Fruit fly (Drosophila melanogaster): ENCODE data around the gene CG3078.

The CG3078 gene

dm6 chrX:2274704-2275199, 15.1 kb upstream of the CG3078 start, which contains the start of gene Grp170:
Gene Grp170 (minus strand): TSS chrX:2275068.
- peak; percentile 32 for TF ChIP-seq noc (tag; optimal IDR thresholded peaks at IDR 0.05)

dm6 chrX:2270557-2270930, 10.9 kb upstream of the CG3078 start, which contains the start of gene CG2924:
Gene CG2924 (minus strand): TSS chrX:2270761.
- peak; percentile 10 for TF ChIP-seq noc (tag; optimal IDR thresholded peaks at IDR 0.05)

dm6 chrX:2269822-2270556, 10.3 kb upstream of the CG3078 start:
- TF ChIP-seq noc (tag; optimal IDR thresholded peaks at IDR 0.05), result no peak

dm6 chrX:2262511-2262910, 2.8 kb upstream of the CG3078 start, which contains the start of the genes temp and CG3071:
Gene temp (minus strand): TSS chrX:2262515.
Gene CG3071 (plus strand): TSS chrX:2262837.
- peak; percentile 75 for TF ChIP-seq noc (tag; optimal IDR thresholded peaks at IDR 0.05)

- TF ChIP-seq noc (tag; optimal IDR thresholded peaks at IDR 0.05), result no peak
Observed at dm6 chrX:2258602-2259233, 945 bp downstream of the CG3078 start.

dm6 chrX:2255035-2255434, 4.6 kb downstream of the CG3078 start:
- TF ChIP-seq noc (tag; optimal IDR thresholded peaks at IDR 0.05), result no peak

- TF ChIP-seq noc (tag; optimal IDR thresholded peaks at IDR 0.05), result no peak
Observed at dm6 chrX:2254020-2254626, 5.5 kb downstream of the CG3078 start, which contains the start of gene CG3091. Gene CG3091 (minus strand): TSS chrX:2254197.

- no peak for TF ChIP-seq noc (tag; optimal IDR thresholded peaks at IDR 0.05)
Observed at dm6 chrX:2251688-2252087, 8.0 kb downstream of the CG3078 start, which contains the start of gene CG3191. Gene CG3191 (minus strand): TSS chrX:2251993.

- no peak for TF ChIP-seq noc (tag; optimal IDR thresholded peaks at IDR 0.05)
Observed at dm6 chrX:2249763-2250162, 9.9 kb downstream of the CG3078 start, which contains the start of gene crn. Gene crn (minus strand): TSS chrX:2249983.

dm6 chrX:2245931-2246330, 13.7 kb downstream of the CG3078 start, which contains the start of gene Or2a:
Gene Or2a (plus strand): TSS chrX:2246231.
- no peak for TF ChIP-seq noc (tag; optimal IDR thresholded peaks at IDR 0.05)

dm6 chrX:2244753-2245152, 14.9 kb downstream of the CG3078 start:
- no peak for TF ChIP-seq noc (tag; optimal IDR thresholded peaks at IDR 0.05)

- no peak for TF ChIP-seq noc (tag; optimal IDR thresholded peaks at IDR 0.05)
Observed at dm6 chrX:2242897-2243296, 16.8 kb downstream of the CG3078 start.

- TF ChIP-seq noc (tag; optimal IDR thresholded peaks at IDR 0.05), result no peak
Observed at dm6 chrX:2241842-2242241, 17.8 kb downstream of the CG3078 start, which contains the start of gene kz. Gene kz (minus strand): TSS chrX:2242035.

- no peak for TF ChIP-seq noc (tag; optimal IDR thresholded peaks at IDR 0.05)
Observed at dm6 chrX:2225138-2225537, 34.5 kb downstream of the CG3078 start, which contains the start of gene pcx. Gene pcx (plus strand): TSS chrX:2225296.

dm6 chrX:2223454-2223853, 36.2 kb downstream of the CG3078 start, which contains the start of gene CG14052:
Gene CG14052 (plus strand): TSS chrX:2223754.
- TF ChIP-seq noc (tag; optimal IDR thresholded peaks at IDR 0.05), result no peak

dm6 chrX:2222181-2222790, 37.4 kb downstream of the CG3078 start, which contains the start of gene Vinc:
Gene Vinc (minus strand): TSS chrX:2222567.
- peak; percentile 67 for TF ChIP-seq noc (tag; optimal IDR thresholded peaks at IDR 0.05)

All from whole organism, larva.